Worm (Caenorhabditis elegans) whole organism, L4 larva: ENCODE measurements around the gene hda-1.

Experiments
- F37D6.2 ChIP-seq: sonication (generic microtip); optimal IDR thresholded peaks from 2 replicates; lab custom pipeline; 2016; ENCODE audit warnings: mild to moderate bottlenecking, missing genetic modification characterization, missing compliant biosample characterization
- T20F7.1 ChIP-seq: fragments of 200-800 bp; sonication (Bioruptor generic); optimal IDR thresholded peaks from 2 replicates; lab custom pipeline; 2018; ENCODE audit warnings: mild to moderate bottlenecking, missing genetic modification characterization, missing compliant biosample characterization
- Y105C5A.15 ChIP-seq: fragments of 200-800 bp; sonication (Bioruptor generic); IDR thresholded peaks from 2 replicates; pipeline ENCODE4 v1.3.6; 2022; ENCODE audit warnings: missing genetic modification characterization, missing compliant biosample characterization
- Y48G9A.11 ChIP-seq: fragments of 200-800 bp; sonication (Bioruptor generic); IDR thresholded peaks from 2 replicates; pipeline ENCODE4 v1.3.6; 2022; ENCODE audit warnings: missing genetic modification reagents, missing genetic modification characterization, missing compliant biosample characterization
- Y5F2A.4 ChIP-seq: fragments of 200-800 bp; sonication (Bioruptor generic); optimal IDR thresholded peaks from 2 replicates; lab custom pipeline; 2018; ENCODE audit warnings: mild to moderate bottlenecking, missing genetic modification characterization, missing compliant biosample characterization
- ZK337.2 ChIP-seq: fragments of 200-800 bp; sonication (Bioruptor generic); IDR thresholded peaks from 2 replicates; pipeline ENCODE4 v1.3.6; 2022; ENCODE audit warnings: missing genetic modification reagents, missing genetic modification characterization, missing compliant biosample characterization
- aly-2 ChIP-seq: sonication (generic microtip); optimal IDR thresholded peaks from 2 replicates; lab custom pipeline; 2018; ENCODE audit warnings: missing biosample characterization, missing genetic modification characterization
- attf-4 ChIP-seq: sonication (generic microtip); optimal IDR thresholded peaks from 3 replicates; lab custom pipeline; 2017; ENCODE audit warnings: missing biosample characterization, missing genetic modification characterization
- ceh-20 ChIP-seq: fragments of 200-800 bp; sonication (Bioruptor generic); IDR thresholded peaks from 2 replicates; pipeline ENCODE4 v1.3.6; 2022; ENCODE audit warnings: missing genetic modification reagents, missing genetic modification characterization, missing compliant biosample characterization
- ceh-28 ChIP-seq: fragments of 150-350 bp; optimal IDR thresholded peaks from 2 replicates; lab custom pipeline; 2014; ENCODE audit warnings: missing biosample characterization, missing genetic modification reagents, missing genetic modification characterization
- ces-1 ChIP-seq: fragments of 150-350 bp; sonication (generic microtip); optimal IDR thresholded peaks from 4 replicates; lab custom pipeline; 2014; ENCODE audit warnings: missing biosample characterization, missing genetic modification reagents, missing genetic modification characterization
- daf-12 ChIP-seq: fragments of 150-350 bp; optimal IDR thresholded peaks from 2 replicates; lab custom pipeline; 2014; ENCODE audit warnings: missing biosample characterization, missing genetic modification reagents, missing genetic modification characterization
- daf-16 ChIP-seq, 3 experiments: sonication (generic microtip); optimal IDR thresholded peaks; 2 replicates each; lab custom pipeline; 2016 to 2017; ENCODE audit warnings: missing genetic modification characterization in 3 of 3, missing genetic modification reagents in 3 of 3, mild to moderate bottlenecking in 2 of 3, missing compliant biosample characterization in 2 of 3, missing biosample characterization in 1 of 3, moderate library complexity in 1 of 3
- dmd-8 ChIP-seq: fragments of 200-800 bp; sonication (Bioruptor generic); IDR thresholded peaks from 2 replicates; pipeline ENCODE4 v1.3.6; 2022; ENCODE audit warnings: missing genetic modification characterization, missing compliant biosample characterization
- dmd-9 ChIP-seq: fragments of 200-800 bp; sonication (Bioruptor generic); IDR thresholded peaks from 2 replicates; pipeline ENCODE4 v1.3.6; 2022; ENCODE audit warnings: missing genetic modification reagents, missing genetic modification characterization, missing compliant biosample characterization
- dpl-1 ChIP-seq: fragments of 150-350 bp; optimal IDR thresholded peaks from 2 replicates; lab custom pipeline; 2014; ENCODE audit warnings: missing biosample characterization, missing genetic modification reagents, missing genetic modification characterization
- hif-1 ChIP-seq, 2 experiments: sonication (generic microtip); optimal IDR thresholded peaks; 2 replicates each; lab custom pipeline; 2016 to 2017; ENCODE audit warnings: missing compliant biosample characterization in 2 of 2, missing genetic modification characterization in 2 of 2, missing genetic modification reagents in 2 of 2, missing genotype in 2 of 2, mild to moderate bottlenecking in 1 of 2
- hmg-1.1 ChIP-seq: fragments of 200-800 bp; sonication (Bioruptor generic); IDR thresholded peaks from 2 replicates; pipeline ENCODE4 v1.3.6; 2022; ENCODE audit warnings: missing genetic modification reagents, missing genetic modification characterization, missing compliant biosample characterization
- lin-38 ChIP-seq: fragments of 200-800 bp; sonication (Bioruptor generic); IDR thresholded peaks from 2 replicates; pipeline ENCODE4 v1.3.6; 2022; ENCODE audit warnings: missing genetic modification reagents, missing genetic modification characterization, missing compliant biosample characterization
- lin-39 ChIP-seq: fragments of 150-350 bp; optimal IDR thresholded peaks from 2 replicates; lab custom pipeline; 2014; ENCODE audit warnings: missing biosample characterization, missing genetic modification reagents, missing genetic modification characterization
- lsy-2 ChIP-seq, 2 experiments: fragments of 150-350 bp in 1 of 2; sonication (generic microtip) in 1 of 2; optimal IDR thresholded peaks; 2 replicates each; lab custom pipeline; 2014 to 2017; ENCODE audit warnings: missing biosample characterization in 2 of 2, missing genetic modification characterization in 2 of 2
- mdt-29 ChIP-seq: fragments of 200-800 bp; sonication (Bioruptor generic); IDR thresholded peaks from 2 replicates; pipeline ENCODE4 v1.3.6; 2022; ENCODE audit warnings: missing genetic modification reagents, missing genetic modification characterization, missing compliant biosample characterization
- mep-1 ChIP-seq: fragments of 150-350 bp; sonication (generic microtip); optimal IDR thresholded peaks from 3 replicates; lab custom pipeline; 2014; ENCODE audit warnings: missing biosample characterization, missing genetic modification characterization
- mes-2 ChIP-seq: sonication (generic microtip); optimal IDR thresholded peaks from 2 replicates; lab custom pipeline; 2016; ENCODE audit warnings: missing genotype, mild to moderate bottlenecking, missing genetic modification characterization, missing compliant biosample characterization; ENCODE audit not compliant: poor library complexity, severe bottlenecking
- mxl-3 ChIP-seq: fragments of 200-800 bp; sonication (Bioruptor generic); optimal IDR thresholded peaks from 2 replicates; lab custom pipeline; 2018; ENCODE audit warnings: mild to moderate bottlenecking, missing genetic modification characterization, missing compliant biosample characterization
- nhr-111 ChIP-seq: fragments of 200-800 bp; sonication (Bioruptor generic); optimal IDR thresholded peaks from 2 replicates; lab custom pipeline; 2018; ENCODE audit warnings: mild to moderate bottlenecking, missing genetic modification characterization, missing compliant biosample characterization
- nhr-237 ChIP-seq: sonication (generic microtip); optimal IDR thresholded peaks from 2 replicates; lab custom pipeline; 2017; ENCODE audit warnings: missing biosample characterization, missing genetic modification characterization
- nhr-28 ChIP-seq: fragments of 150-350 bp; optimal IDR thresholded peaks from 2 replicates; lab custom pipeline; 2014; ENCODE audit warnings: missing biosample characterization, missing genetic modification characterization
- nhr-48 ChIP-seq: sonication (generic microtip); optimal IDR thresholded peaks from 2 replicates; lab custom pipeline; 2016; ENCODE audit warnings: mild to moderate bottlenecking, missing genetic modification characterization, missing compliant biosample characterization
- nhr-76 ChIP-seq: fragments of 150-350 bp; optimal IDR thresholded peaks from 2 replicates; lab custom pipeline; 2014; ENCODE audit warnings: missing biosample characterization, missing genetic modification characterization
- php-3 ChIP-seq: fragments of 200-800 bp; sonication (Bioruptor generic); IDR thresholded peaks from 2 replicates; pipeline ENCODE4 v1.3.6; 2022; ENCODE audit warnings: missing genetic modification reagents, missing genetic modification characterization, missing compliant biosample characterization
- pqm-1 ChIP-seq: sonication (generic microtip); optimal IDR thresholded peaks from 2 replicates; lab custom pipeline; 2017; ENCODE audit warnings: missing biosample characterization, missing genetic modification characterization
- set-16 ChIP-seq: fragments of 200-800 bp; sonication (Bioruptor generic); IDR thresholded peaks from 2 replicates; pipeline ENCODE4 v1.3.6; 2022; ENCODE audit warnings: missing genetic modification reagents, missing genetic modification characterization, missing compliant biosample characterization
- snpc-1.2 ChIP-seq: fragments of 200-800 bp; sonication (Bioruptor generic); IDR thresholded peaks from 2 replicates; pipeline ENCODE4 v1.3.6; 2022; ENCODE audit warnings: missing genetic modification reagents, missing genetic modification characterization, missing compliant biosample characterization
- spr-1 ChIP-seq: sonication (generic microtip); optimal IDR thresholded peaks from 2 replicates; lab custom pipeline; 2016; ENCODE audit warnings: mild to moderate bottlenecking, missing genetic modification characterization, missing compliant biosample characterization
- tag-97 ChIP-seq: fragments of 200-800 bp; sonication (Bioruptor generic); IDR thresholded peaks from 2 replicates; pipeline ENCODE4 v1.3.6; 2022; ENCODE audit warnings: missing genetic modification characterization, missing compliant biosample characterization
- tra-1 ChIP-seq: fragments of 200-800 bp; sonication (Bioruptor generic); IDR thresholded peaks from 2 replicates; pipeline ENCODE4 v1.3.6; 2022; ENCODE audit warnings: missing genetic modification reagents, missing genetic modification characterization, missing compliant biosample characterization
- unc-130 ChIP-seq: sonication (generic microtip); optimal IDR thresholded peaks from 2 replicates; lab custom pipeline; 2016; ENCODE audit warnings: missing genetic modification reagents, missing genetic modification characterization, missing compliant biosample characterization
- unc-62 ChIP-seq, 3 experiments: fragments of 150-350 bp in 1 of 3; sonication (generic microtip); optimal IDR thresholded peaks in 2 of 3; peaks in 1 of 3; 1 replicate in 1 of 3; 2 replicates in 2 of 3; lab custom pipeline; 2014 to 2017; ENCODE audit warnings: missing biosample characterization in 3 of 3, missing genetic modification characterization in 3 of 3, missing genetic modification reagents in 3 of 3, missing genotype in 1 of 3
- zag-1 ChIP-seq: fragments of 150-350 bp; optimal IDR thresholded peaks from 2 replicates; lab custom pipeline; 2014; ENCODE audit warnings: missing biosample characterization, missing genetic modification characterization
- zfp-2 ChIP-seq: sonication (generic microtip); optimal IDR thresholded peaks from 2 replicates; lab custom pipeline; 2016; ENCODE audit warnings: mild to moderate bottlenecking, missing genetic modification characterization, missing compliant biosample characterization

Gene hda-1

DNA sequence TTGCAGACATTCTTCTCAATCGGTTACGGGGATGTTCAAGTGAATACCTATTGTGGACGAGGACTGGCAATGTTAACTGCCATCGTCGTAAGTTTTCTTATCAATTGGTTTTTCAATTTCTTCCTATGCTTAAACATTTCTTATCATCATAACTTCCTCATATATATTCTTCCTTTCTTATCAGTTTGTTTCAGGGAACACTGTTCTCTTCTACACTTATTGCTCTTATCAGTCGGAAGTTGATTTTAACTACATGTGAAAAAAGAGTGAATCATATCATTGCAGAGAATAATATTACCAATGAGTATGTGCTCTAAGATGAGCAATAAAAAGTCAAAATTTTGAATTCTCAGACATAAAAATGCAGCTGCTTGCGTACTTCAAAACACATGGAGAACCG lies 16.9 kb downstream of the hda-1 start (continued):
- TF ChIP-seq tra-1 (GFP tag; lab: Robert Waterston, UW) = peak; percentile 50; the same call in 1 of the 2 replicates
- TF ChIP-seq snpc-1.2 = no peak
- no peak for TF ChIP-seq Y105C5A.15 (GFP tag; lab: Robert Waterston, UW)
- TF ChIP-seq daf-16 (GFP tag; optimal IDR thresholded peaks at IDR 0.05; lab: Kevin White, UChicago) = no peak
- TF ChIP-seq daf-16 (tag; optimal IDR thresholded peaks at IDR 0.05; lab: Kevin White, UChicago) = peak; percentile 32
- TF ChIP-seq mes-2 = no peak
- 0 out of 2 replicates have a peak, but pooled peaks have one; percentile 40 for TF ChIP-seq php-3 (GFP tag; lab: Robert Waterston, UW)
- TF ChIP-seq nhr-28 (tag; lab: Kevin White, UChicago) = peak; percentile 86
- no peak for TF ChIP-seq nhr-48 (tag; lab: Kevin White, UChicago)

DNA sequence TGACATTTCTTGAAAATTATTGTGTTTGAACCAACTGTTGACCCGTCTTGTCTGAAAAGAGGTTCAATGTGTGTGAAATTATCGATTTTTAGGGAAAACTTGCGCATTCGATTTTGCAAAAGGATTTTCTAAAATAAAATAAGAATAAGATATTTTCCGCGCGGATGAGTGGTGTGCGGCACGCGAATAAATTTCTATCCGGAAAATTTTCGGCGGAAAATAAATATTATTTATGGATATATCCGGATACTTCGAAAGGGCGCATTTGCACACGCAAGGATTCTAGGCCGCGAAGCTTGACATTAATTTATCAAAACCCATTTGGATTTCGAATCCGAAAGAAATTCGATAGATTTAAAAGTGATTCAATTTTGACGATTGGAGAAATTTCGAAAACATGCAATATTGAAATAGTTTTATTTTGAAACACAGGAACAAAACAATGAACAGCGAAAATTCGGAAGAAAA lies 20.7 kb downstream of the hda-1 start, which contains the start of gene rike-1:
TSS of gene rike-1 (minus strand) at position 51 of the 468 bp plus-strand sequence.
- TF ChIP-seq mep-1 (tag; lab: Kevin White, UChicago) = peak; percentile 3
- TF ChIP-seq lsy-2 (tag; optimal IDR thresholded peaks at IDR 0.05; lab: Kevin White, UChicago) = peak in 1 of 2 experiments; percentile 24
- TF ChIP-seq ceh-28 (tag; lab: Kevin White, UChicago) = peak; percentile 28
- TF ChIP-seq lin-38 (GFP tag; lab: Robert Waterston, UW) = peak; percentile 71
- TF ChIP-seq ceh-20 (GFP tag; lab: Robert Waterston, UW) = no peak
- no peak for TF ChIP-seq ZK337.2 (GFP tag; lab: Robert Waterston, UW)
- TF ChIP-seq dpl-1 (GFP tag; lab: Kevin White, UChicago) = no peak
- TF ChIP-seq unc-130 (GFP tag; lab: Kevin White, UChicago) = peak; percentile 22

DNA sequence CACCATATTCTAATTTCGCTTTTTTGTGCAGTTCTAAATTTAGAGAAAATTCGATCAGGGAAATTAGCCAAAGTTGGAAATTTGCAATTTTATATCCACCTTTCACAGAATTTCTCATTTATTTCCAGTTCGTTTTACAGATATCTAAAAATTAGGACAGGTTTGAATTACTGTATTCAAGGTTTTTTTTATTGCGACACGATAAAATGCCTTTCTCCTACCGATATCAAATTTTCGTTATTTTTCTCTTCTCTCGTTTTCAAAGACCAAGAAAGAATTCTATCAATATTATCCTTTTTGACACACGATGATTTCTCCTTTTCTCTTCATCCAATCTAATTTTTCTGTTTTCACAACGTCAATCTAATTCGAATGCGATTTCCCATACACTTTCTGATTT lies 21.4 kb downstream of the hda-1 start, which contains the start of gene C53A5.13:
TSS of gene C53A5.13 (plus strand) at position 301 of the 400 bp plus-strand sequence.
- no peak for TF ChIP-seq pqm-1
- no peak for TF ChIP-seq tra-1 (GFP tag; lab: Robert Waterston, UW)
- TF ChIP-seq set-16 (GFP tag; lab: Robert Waterston, UW) = no peak
- no peak for TF ChIP-seq nhr-111

DNA sequence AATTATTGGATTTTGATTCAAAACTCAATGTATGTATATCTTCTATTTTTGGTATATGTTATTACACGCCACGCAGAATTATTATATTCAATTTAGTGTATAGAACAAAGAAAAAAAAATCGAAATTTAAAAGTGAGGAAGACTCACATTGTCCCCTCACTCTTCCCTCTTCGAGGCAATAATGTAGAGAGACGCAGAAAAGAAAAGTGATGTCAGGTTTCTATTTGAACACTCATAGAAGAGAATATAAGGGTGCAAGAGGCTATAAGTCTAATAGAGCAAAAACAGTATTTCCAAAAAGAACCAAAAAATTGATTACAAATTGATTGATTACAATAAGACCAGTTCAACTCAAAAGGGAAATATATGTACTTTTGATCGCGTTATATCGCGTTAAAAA lies 23.3 kb downstream of the hda-1 start:
- no peak for TF ChIP-seq F37D6.2 (tag; lab: Kevin White, UChicago)
- no peak for TF ChIP-seq attf-4 (tag; lab: Kevin White, UChicago)
- TF ChIP-seq ces-1 = no peak
- no peak for TF ChIP-seq dmd-9 (GFP tag; lab: Robert Waterston, UW)
- TF ChIP-seq mdt-29 (GFP tag; lab: Robert Waterston, UW) = no peak
- no peak for TF ChIP-seq zag-1 (tag; lab: Kevin White, UChicago)
- no peak for TF ChIP-seq zfp-2
- TF ChIP-seq Y5F2A.4 (GFP tag; lab: Kevin White, UChicago) = no peak
- TF ChIP-seq lin-38 (GFP tag; lab: Robert Waterston, UW) = no peak
- TF ChIP-seq T20F7.1 (GFP tag; lab: Kevin White, UChicago) = no peak
- no peak for TF ChIP-seq tag-97
- TF ChIP-seq dmd-8 (GFP tag; lab: Robert Waterston, UW) = no peak
- TF ChIP-seq nhr-28 (tag; lab: Kevin White, UChicago) = peak; percentile 6
- peak in 1 of 2 experiments; percentile 63 for TF ChIP-seq unc-62 (GFP tag; optimal IDR thresholded peaks at IDR 0.05 in 1 of 2; lab: Kevin White, UChicago)
- TF ChIP-seq unc-62 (tag; optimal IDR thresholded peaks at IDR 0.05; lab: Kevin White, UChicago) = no peak
- TF ChIP-seq lin-39 (tag; lab: Kevin White, UChicago) = no peak

DNA sequence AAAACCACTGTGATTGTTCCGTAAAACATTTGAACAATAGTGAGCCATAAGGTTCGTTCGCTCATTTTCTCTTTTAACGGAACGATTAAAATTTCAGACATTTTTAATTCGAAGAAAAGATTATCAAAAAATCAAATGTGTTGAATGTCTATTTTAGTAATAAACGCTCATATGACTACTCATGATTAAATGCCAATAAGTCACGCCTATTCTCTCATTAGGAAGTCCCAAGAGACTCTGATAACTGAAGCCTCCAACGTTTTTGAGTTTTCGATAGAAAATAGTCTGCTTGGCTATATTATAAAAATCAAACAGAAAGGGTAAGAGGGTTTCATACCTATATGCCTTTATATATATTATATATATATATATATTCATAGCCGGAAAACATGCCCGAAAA lies 31.0 kb downstream of the hda-1 start, which contains the start of gene srg-47:
TSS of gene srg-47 (minus strand) at position 101 of the 400 bp plus-strand sequence.
- TF ChIP-seq tag-97 (no peak), daf-12 (tag; lab: Kevin White, UChicago) (no peak), aly-2 (no peak), hif-1 (tag; optimal IDR thresholded peaks at IDR 0.05; lab: Kevin White, UChicago) (no peak), dpl-1 (GFP tag; lab: Kevin White, UChicago) (no peak), Y48G9A.11 (GFP tag; lab: Robert Waterston, UW) (no peak), nhr-76 (tag; lab: Kevin White, UChicago) (no peak), lsy-2 (tag; optimal IDR thresholded peaks at IDR 0.05; lab: Kevin White, UChicago) (no peak), spr-1 (no peak), hmg-1.1 (GFP tag; lab: Robert Waterston, UW) (no peak), nhr-237 (tag; lab: Kevin White, UChicago) (no peak), mxl-3 (GFP tag; lab: Kevin White, UChicago) (no peak)
